Fruit fly (Drosophila melanogaster): Measurements from ENCODE around the gene dnc.

DNA sequence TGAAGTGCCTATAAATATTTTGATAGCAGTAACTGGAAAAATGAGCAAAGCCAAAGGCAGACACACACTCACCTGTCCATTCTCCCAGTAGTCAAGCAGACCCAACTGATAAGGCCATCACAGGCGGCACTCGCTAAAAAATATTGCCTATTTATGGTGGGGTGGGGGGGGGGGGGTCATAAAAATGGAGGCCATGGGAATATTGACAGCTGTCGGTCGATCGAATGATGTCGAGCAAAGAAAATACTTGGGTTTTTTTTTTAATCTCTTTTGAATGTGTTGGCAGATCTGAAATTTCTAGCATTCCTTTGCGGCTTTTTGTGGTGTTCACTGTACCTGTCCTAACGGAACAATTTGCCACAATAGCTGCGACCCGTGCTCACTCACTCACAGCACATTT is 97.3 kb downstream of the dnc start:
- TF ChIP-seq sage (GFP tag; optimal IDR thresholded peaks at IDR 0.05) (no peak), Myc (optimal IDR thresholded peaks at IDR 0.05) (no peak), foxo (GFP tag; optimal IDR thresholded peaks at IDR 0.05) (peak in 1 of 2 experiments; percentile 35), Dfd (GFP tag; optimal IDR thresholded peaks at IDR 0.05) (peak; percentile 87), lola (GFP tag; optimal IDR thresholded peaks at IDR 0.05) (no peak), psq (GFP tag; optimal IDR thresholded peaks at IDR 0.05) (no peak), pan (optimal IDR thresholded peaks at IDR 0.05) (no peak), dmrt93B (GFP tag; optimal IDR thresholded peaks at IDR 0.05) (no peak), brk (GFP tag; optimal IDR thresholded peaks at IDR 0.05) (no peak), Jra (GFP tag; optimal IDR thresholded peaks at IDR 0.05) (no peak), GATAd (GFP tag; optimal IDR thresholded peaks at IDR 0.05) (no peak)

All from whole organism, wandering third instar larva.